Worm (Caenorhabditis elegans) whole organism, early embryonic: Measurements from ENCODE around the gene Y37D8A.26.

Experiments used
- aly-1 ChIP-seq: sonication (generic microtip); optimal IDR thresholded peaks from 2 replicates; lab custom pipeline; 2016; ENCODE audit warnings: missing genetic modification characterization, missing compliant biosample characterization
- ama-1 ChIP-seq: fragments of 150-350 bp; optimal IDR thresholded peaks from 2 replicates; lab custom pipeline; 2014
- ceh-36 ChIP-seq: sonication (generic microtip); optimal IDR thresholded peaks from 2 replicates; lab custom pipeline; 2016; ENCODE audit warnings: missing genetic modification characterization, inconsistent platforms, missing compliant biosample characterization
- flt-1 ChIP-seq: fragments of 200-800 bp; sonication (Bioruptor generic); IDR thresholded peaks from 2 replicates; pipeline ENCODE4 v1.3.6; 2022; ENCODE audit warnings: missing genetic modification characterization, missing compliant biosample characterization
- hmg-4 ChIP-seq: fragments of 200-800 bp; sonication (Bioruptor generic); optimal IDR thresholded peaks from 2 replicates; lab custom pipeline; 2018; ENCODE audit warnings: mild to moderate bottlenecking, missing genetic modification characterization, missing compliant biosample characterization
- scrt-1 ChIP-seq: fragments of 200-800 bp; sonication (Bioruptor generic); IDR thresholded peaks from 2 replicates; pipeline ENCODE4 v1.3.6; 2022; ENCODE audit warnings: missing genetic modification characterization, missing compliant biosample characterization
- sea-1 ChIP-seq: fragments of 200-800 bp; sonication (Bioruptor generic); conservative IDR thresholded peaks from 2 replicates; pipeline ENCODE4 v1.3.6; 2022; ENCODE audit warnings: missing genetic modification characterization, missing compliant biosample characterization
- tbx-11 ChIP-seq: fragments of 200-800 bp; sonication (Bioruptor generic); IDR thresholded peaks from 2 replicates; pipeline ENCODE4 v1.3.6; 2022; ENCODE audit warnings: missing genetic modification characterization, missing compliant biosample characterization
- tbx-37 ChIP-seq: fragments of 200-800 bp; sonication (Bioruptor generic); conservative IDR thresholded peaks from 2 replicates; pipeline ENCODE4 v1.3.6; 2022; ENCODE audit warnings: missing genetic modification reagents, missing genetic modification characterization, missing compliant biosample characterization
- tra-4 ChIP-seq: sonication (generic microtip); optimal IDR thresholded peaks from 2 replicates; lab custom pipeline; 2017; ENCODE audit warnings: missing genetic modification characterization, missing compliant biosample characterization

DNA sequence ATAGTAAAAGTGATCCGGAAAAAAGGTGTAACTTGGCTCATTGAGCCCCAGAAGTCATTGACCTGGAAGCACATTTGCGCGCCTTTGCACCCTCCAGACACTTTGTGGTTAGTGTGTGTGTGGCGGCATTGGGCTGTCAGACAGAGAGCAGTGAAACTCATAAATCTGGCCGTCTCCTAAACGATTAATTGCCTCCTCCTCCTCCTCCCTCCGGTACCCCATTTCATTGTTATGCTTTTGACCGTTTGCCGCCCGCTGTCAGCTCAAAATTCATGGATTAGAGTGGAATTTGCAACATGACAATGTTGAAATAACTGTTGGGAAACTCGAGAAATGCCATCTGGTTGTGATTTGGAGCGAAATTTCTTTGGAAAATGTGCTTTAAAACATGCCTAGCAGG, 47.5 kb upstream of the Y37D8A.26 start:
- TF ChIP-seq ama-1 (lab: Kevin White, UChicago), result no peak
- no peak for TF ChIP-seq flt-1 (GFP tag; lab: Robert Waterston, UW)
- TF ChIP-seq scrt-1 (GFP tag; lab: Robert Waterston, UW), result no peak
- no peak for TF ChIP-seq hmg-4
- no peak for TF ChIP-seq tra-4
- TF ChIP-seq tbx-11 (GFP tag; lab: Robert Waterston, UW), result no peak
- no peak for TF ChIP-seq aly-1 (tag; lab: Kevin White, UChicago)
- no peak for TF ChIP-seq ceh-36 (tag; lab: Kevin White, UChicago)
- TF ChIP-seq tbx-37 (GFP tag; lab: Robert Waterston, UW), result no peak
- no peak for TF ChIP-seq sea-1 (GFP tag; lab: Robert Waterston, UW)
